Worm (Caenorhabditis elegans) whole organism, L4/young adult: Measurements from ENCODE around the gene T09E8.4.

Experiments
- W03F9.2 ChIP-seq: fragments of 150-350 bp; optimal IDR thresholded peaks from 2 replicates; lab custom pipeline; 2014; ENCODE audit warnings: missing biosample characterization, missing genetic modification characterization
- dao-5 ChIP-seq: sonication (generic microtip); optimal IDR thresholded peaks from 2 replicates; lab custom pipeline; 2016; ENCODE audit warnings: missing genotype, missing genetic modification characterization, moderate library complexity, missing compliant biosample characterization
- him-1 ChIP-seq: sonication (generic microtip); optimal IDR thresholded peaks from 2 replicates; lab custom pipeline; 2016; ENCODE audit warnings: missing genotype, missing genetic modification reagents, missing genetic modification characterization, missing compliant biosample characterization

The T09E8.4 gene

ce11 chrV:13184137-13184536, at the start of gene T09E8.4:
T09E8.4 (minus strand) TSS chrV:13184237.
- TF ChIP-seq him-1 (tag; lab: Kevin White, UChicago): no peak
- no peak for TF ChIP-seq dao-5 (tag; lab: Kevin White, UChicago)
- no peak for TF ChIP-seq W03F9.2

DNA sequence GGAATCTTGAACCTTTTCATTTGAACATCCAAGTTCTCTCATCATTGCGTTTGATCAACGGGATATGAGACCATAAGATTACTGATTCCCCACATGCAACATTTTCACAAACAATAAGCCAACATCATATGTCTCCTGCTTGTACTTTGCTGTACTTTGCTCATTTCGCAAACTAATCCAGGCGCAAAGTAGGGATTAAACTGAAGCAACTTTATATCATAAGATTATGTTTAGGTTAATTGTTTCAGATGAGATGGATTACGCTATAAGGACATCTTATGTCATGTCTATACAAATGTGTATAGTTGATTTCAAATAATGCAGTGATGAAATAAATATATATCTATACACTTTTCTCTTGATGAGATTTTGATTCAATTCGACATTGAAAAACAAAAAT, 45.5 kb upstream of the T09E8.4 start:
- TF ChIP-seq him-1 (tag; lab: Kevin White, UChicago): no peak
- no peak for TF ChIP-seq dao-5 (tag; lab: Kevin White, UChicago)
- TF ChIP-seq W03F9.2: no peak

DNA sequence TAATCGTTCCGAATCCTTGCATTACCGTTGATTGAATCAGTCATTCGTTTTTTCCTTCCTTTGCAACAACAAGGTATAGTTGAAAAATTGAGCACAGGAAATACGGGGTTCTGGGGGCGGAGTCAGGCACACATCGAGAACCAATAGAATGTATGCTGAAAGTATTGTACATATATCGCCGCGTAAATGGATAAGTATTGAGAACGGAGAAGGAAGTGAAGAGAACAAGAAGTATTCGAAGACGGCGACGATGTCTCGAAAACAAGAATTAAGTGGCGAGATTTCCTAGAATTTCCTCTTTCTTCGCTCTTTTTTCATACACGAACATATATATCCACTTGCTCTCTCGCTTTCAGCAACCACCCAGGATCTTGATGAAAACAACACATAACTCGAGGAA, 37.0 kb upstream of the T09E8.4 start:
- no peak for TF ChIP-seq him-1 (tag; lab: Kevin White, UChicago)
- TF ChIP-seq dao-5 (tag; lab: Kevin White, UChicago): no peak

DNA sequence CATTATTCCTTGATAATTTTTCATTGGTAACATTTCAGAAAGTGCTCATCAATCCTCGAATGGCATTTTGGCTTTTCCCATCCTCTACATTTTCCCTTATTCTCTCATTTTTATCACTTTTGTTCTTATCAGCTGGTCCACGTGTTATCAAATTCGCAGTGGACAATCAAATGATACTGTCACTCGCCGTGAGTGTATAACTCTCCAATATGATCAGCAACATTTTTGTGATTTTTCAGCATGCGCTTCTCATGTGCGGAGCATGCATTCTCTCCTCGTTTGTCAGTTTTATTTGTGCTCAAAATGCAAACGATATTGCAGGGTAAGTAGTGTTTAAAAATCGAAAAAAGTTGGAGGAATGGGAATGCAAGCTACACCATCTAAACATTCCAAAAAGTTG, 28.5 kb upstream of the T09E8.4 start:
- TF ChIP-seq W03F9.2 (no peak), dao-5 (tag; lab: Kevin White, UChicago) (no peak), him-1 (tag; lab: Kevin White, UChicago) (no peak)

- no peak for TF ChIP-seq dao-5 (tag; lab: Kevin White, UChicago)
- TF ChIP-seq W03F9.2: no peak
- no peak for TF ChIP-seq him-1 (tag; lab: Kevin White, UChicago)
Observed at ce11 chrV:13209567-13209966, 25.5 kb upstream of the T09E8.4 start, which contains the start of gene F57B1.6. F57B1.6 (plus strand) TSS chrV:13209645.

- TF ChIP-seq dao-5 (tag; lab: Kevin White, UChicago): no peak
- no peak for TF ChIP-seq him-1 (tag; lab: Kevin White, UChicago)
- no peak for TF ChIP-seq W03F9.2
Observed at ce11 chrV:13207426-13207825, 23.4 kb upstream of the T09E8.4 start, which contains the start of gene F57B1.5. F57B1.5 (plus strand) TSS chrV:13207726.

ce11 chrV:13206514-13206913, 22.5 kb upstream of the T09E8.4 start:
- TF ChIP-seq him-1 (tag; lab: Kevin White, UChicago) (no peak), W03F9.2 (no peak), dao-5 (tag; lab: Kevin White, UChicago) (no peak)

ce11 chrV:13202127-13202610, 18.1 kb upstream of the T09E8.4 start, which contains the start of the genes col-159 and col-160:
col-159 (minus strand) TSS chrV:13202177.
col-160 (minus strand) TSS chrV:13202189.
- TF ChIP-seq dao-5 (tag; lab: Kevin White, UChicago) (no peak), him-1 (tag; lab: Kevin White, UChicago) (no peak), W03F9.2 (no peak)

DNA sequence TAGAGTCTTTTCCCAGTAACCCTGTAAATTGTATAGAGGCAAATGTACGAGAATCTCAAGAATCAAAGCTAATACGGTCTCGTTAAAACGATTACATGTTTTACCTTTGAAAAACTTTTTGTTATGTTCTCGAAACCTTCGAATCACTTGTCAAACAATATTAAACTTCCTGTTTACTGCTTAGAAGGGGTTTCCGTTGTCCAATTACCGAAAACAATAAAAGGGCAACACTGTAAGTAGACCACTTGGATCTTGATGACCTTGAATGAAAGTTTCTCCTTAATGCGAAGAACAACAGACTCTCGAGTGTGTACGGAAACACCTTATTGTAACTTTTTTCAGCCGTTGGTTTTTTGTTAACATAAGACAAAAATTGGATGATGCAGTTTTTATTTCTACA, 16.6 kb upstream of the T09E8.4 start:
- no peak for TF ChIP-seq dao-5 (tag; lab: Kevin White, UChicago)
- no peak for TF ChIP-seq him-1 (tag; lab: Kevin White, UChicago)
- TF ChIP-seq W03F9.2: no peak

DNA sequence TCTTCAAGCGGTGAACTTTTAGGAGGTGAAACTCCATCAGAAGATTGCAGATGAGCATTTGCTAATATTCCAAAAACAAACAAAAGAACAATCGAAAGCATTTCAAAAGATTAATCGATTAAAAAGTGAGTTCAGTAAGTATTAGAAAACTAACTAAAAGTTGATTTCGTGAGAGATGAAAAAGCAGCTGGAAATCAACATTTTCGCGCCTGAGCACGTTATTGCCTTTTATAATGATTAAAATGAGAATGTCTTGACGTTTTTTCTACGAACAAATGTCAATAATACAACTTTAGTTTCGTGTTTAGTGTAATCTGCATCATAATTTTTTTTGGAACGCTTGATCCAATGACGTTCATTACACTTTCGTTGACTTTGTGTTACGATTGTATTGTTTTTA, 13.8 kb upstream of the T09E8.4 start, which contains the start of gene F57B1.9:
F57B1.9 (minus strand) TSS at position 101 of the 400 bp plus-strand sequence.
- TF ChIP-seq dao-5 (tag; lab: Kevin White, UChicago) (no peak), him-1 (tag; lab: Kevin White, UChicago) (no peak), W03F9.2 (no peak)

DNA sequence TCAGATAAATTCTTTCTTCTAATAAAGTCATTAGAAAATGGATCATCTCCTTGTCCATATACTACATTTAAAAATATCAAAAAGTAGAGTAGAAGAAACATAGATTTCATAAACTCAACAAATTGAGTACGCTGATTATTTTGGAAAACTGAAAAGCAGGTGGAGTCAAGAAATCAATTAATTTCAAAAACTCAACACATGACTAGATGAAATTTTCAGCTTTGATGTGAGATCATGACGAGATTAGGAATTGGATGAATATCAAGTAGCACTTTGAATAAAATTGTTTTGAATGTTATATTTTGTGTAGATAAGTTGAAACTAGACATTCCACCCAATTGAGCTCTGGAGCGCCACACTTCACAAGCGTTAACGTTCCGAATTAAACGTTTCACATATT, 11.5 kb upstream of the T09E8.4 start, which contains the start of gene F57B1.1:
F57B1.1 (minus strand) TSS at position 101 of the 400 bp plus-strand sequence.
- TF ChIP-seq dao-5 (tag; lab: Kevin White, UChicago) (no peak), W03F9.2 (no peak), him-1 (tag; lab: Kevin White, UChicago) (no peak)

ce11 chrV:13193488-13194042, 9.5 kb upstream of the T09E8.4 start, which contains the start of gene sun-1:
sun-1 (minus strand) TSS chrV:13193538.
- TF ChIP-seq dao-5 (tag; lab: Kevin White, UChicago): no peak
- TF ChIP-seq W03F9.2: no peak
- TF ChIP-seq him-1 (tag; lab: Kevin White, UChicago): no peak

ce11 chrV:13185384-13185783, 1.3 kb upstream of the T09E8.4 start, which contains the start of gene sri-6:
sri-6 (plus strand) TSS chrV:13185684.
- TF ChIP-seq dao-5 (tag; lab: Kevin White, UChicago): no peak
- TF ChIP-seq him-1 (tag; lab: Kevin White, UChicago): no peak
- no peak for TF ChIP-seq W03F9.2

DNA sequence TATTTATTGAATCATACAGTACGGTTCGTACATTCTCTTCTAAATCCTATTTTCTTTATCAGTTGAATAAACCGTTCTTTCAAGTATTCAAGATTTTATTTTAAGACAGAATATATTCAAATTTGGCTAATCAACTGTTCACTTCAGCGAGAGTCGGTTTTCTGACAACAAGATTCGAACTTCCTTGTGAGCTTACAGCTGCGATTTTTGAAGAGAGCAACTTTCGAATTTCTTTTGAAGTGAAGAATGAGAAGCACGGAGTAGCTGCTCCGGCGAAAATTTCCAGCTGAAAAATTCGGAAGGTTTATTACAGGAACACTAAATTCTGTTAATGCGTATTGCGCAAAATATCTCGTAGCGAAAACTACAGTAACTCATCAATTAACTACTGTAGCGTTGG, 2.6 kb downstream of the T09E8.4 start:
- no peak for TF ChIP-seq dao-5 (tag; lab: Kevin White, UChicago)
- no peak for TF ChIP-seq him-1 (tag; lab: Kevin White, UChicago)
- TF ChIP-seq W03F9.2: no peak
